Fruit fly (Drosophila melanogaster) whole organism, prepupa: ENCODE measurements around the gene Usp8.
A peak's percentile ranks its signal among the peaks of the same experiment; 100 is the strongest.

ENCODE experiments used
- Blimp-1 ChIP-seq: fragments of 200-800 bp; sonication (Bioruptor generic); optimal IDR thresholded peaks from 3 replicates; lab custom pipeline; 2017; ENCODE audit warnings: missing biosample characterization, missing genetic modification characterization, mild to moderate bottlenecking, moderate library complexity, missing genetic modification reagents
- CG10631 ChIP-seq: fragments of 200-800 bp; sonication (Bioruptor generic); optimal IDR thresholded peaks from 2 replicates; lab custom pipeline; 2016; ENCODE audit warnings: missing biosample characterization, missing genetic modification characterization
- CG11294 ChIP-seq: fragments of 200-800 bp; sonication (Bioruptor generic); IDR thresholded peaks from 2 replicates; pipeline ENCODE4 v1.3.6; 2022; ENCODE audit warnings: missing biosample characterization, missing genetic modification characterization
- CG11902 ChIP-seq: fragments of 200-800 bp; sonication (Bioruptor generic); optimal IDR thresholded peaks from 3 replicates; lab custom pipeline; 2016; ENCODE audit warnings: missing biosample characterization, missing genetic modification characterization
- CG15336 ChIP-seq: fragments of 200-800 bp; sonication (Bioruptor generic); IDR thresholded peaks from 2 replicates; pipeline ENCODE4 v1.3.6; 2022; ENCODE audit warnings: missing biosample characterization, missing genetic modification characterization
- CG1621 ChIP-seq: fragments of 200-800 bp; sonication (Bioruptor generic); optimal IDR thresholded peaks from 3 replicates; lab custom pipeline; 2018; ENCODE audit warnings: missing biosample characterization, mild to moderate bottlenecking, missing genetic modification characterization
- CG16779 ChIP-seq: fragments of 200-800 bp; sonication (Bioruptor generic); optimal IDR thresholded peaks from 3 replicates; lab custom pipeline; 2017; ENCODE audit warnings: missing biosample characterization, mild to moderate bottlenecking, missing genetic modification characterization
- CG3032 ChIP-seq: fragments of 200-800 bp; optimal IDR thresholded peaks from 2 replicates; lab custom pipeline; 2019; ENCODE audit warnings: missing biosample characterization, mild to moderate bottlenecking, missing genetic modification characterization, moderate library complexity
- CG34406 ChIP-seq: fragments of 200-800 bp; sonication (Bioruptor generic); optimal IDR thresholded peaks from 3 replicates; lab custom pipeline; 2016; ENCODE audit warnings: missing biosample characterization, missing genetic modification characterization
- CG3919 ChIP-seq: fragments of 200-800 bp; sonication (Bioruptor generic); optimal IDR thresholded peaks from 3 replicates; lab custom pipeline; 2016; ENCODE audit warnings: missing biosample characterization, missing genetic modification characterization
- CG4318 ChIP-seq: fragments of 200-800 bp; sonication (Bioruptor generic); optimal IDR thresholded peaks from 3 replicates; lab custom pipeline; 2017; ENCODE audit warnings: missing biosample characterization, mild to moderate bottlenecking, missing genetic modification characterization
- CG6163 ChIP-seq: fragments of 200-800 bp; sonication (Bioruptor generic); IDR thresholded peaks from 3 replicates; pipeline ENCODE4 v1.3.6; 2022; ENCODE audit warnings: missing biosample characterization, missing genetic modification characterization
- CG6792 ChIP-seq: fragments of 200-800 bp; sonication (Bioruptor generic); optimal IDR thresholded peaks from 3 replicates; lab custom pipeline; 2016; ENCODE audit warnings: missing biosample characterization, missing genetic modification characterization
- CG6808 ChIP-seq: fragments of 200-800 bp; sonication (Bioruptor generic); optimal IDR thresholded peaks from 3 replicates; lab custom pipeline; 2017; ENCODE audit warnings: missing biosample characterization, missing genetic modification characterization, mild to moderate bottlenecking, moderate library complexity, missing genetic modification reagents
- CG6854 ChIP-seq: fragments of 200-800 bp; sonication (Bioruptor generic); optimal IDR thresholded peaks from 2 replicates; lab custom pipeline; 2017; ENCODE audit warnings: missing biosample characterization, mild to moderate bottlenecking, missing genetic modification characterization
- CG8119 ChIP-seq: fragments of 200-800 bp; sonication (Bioruptor generic); IDR thresholded peaks from 3 replicates; pipeline ENCODE4 v1.3.6; 2022; ENCODE audit warnings: missing biosample characterization, missing genetic modification characterization
- CG8319 ChIP-seq: fragments of 200-800 bp; sonication (Bioruptor generic); optimal IDR thresholded peaks from 3 replicates; lab custom pipeline; 2016; ENCODE audit warnings: missing biosample characterization, missing genetic modification characterization
- CG8632 ChIP-seq: fragments of 200-800 bp; sonication (Bioruptor generic); optimal IDR thresholded peaks from 3 replicates; lab custom pipeline; 2016; ENCODE audit warnings: missing biosample characterization, missing genetic modification characterization
- CG9139 ChIP-seq: fragments of 200-800 bp; sonication (Bioruptor generic); optimal IDR thresholded peaks from 3 replicates; lab custom pipeline; 2017; ENCODE audit warnings: missing biosample characterization, mild to moderate bottlenecking, missing genetic modification characterization
- Eip75B ChIP-seq: fragments of 200-800 bp; sonication (Bioruptor generic); optimal IDR thresholded peaks from 3 replicates; lab custom pipeline; 2016; ENCODE audit warnings: missing biosample characterization, missing genetic modification characterization
- Eip78C ChIP-seq: fragments of 200-800 bp; sonication (Bioruptor generic); peaks from one replicate; lab custom pipeline; 2016; ENCODE audit warnings: missing biosample characterization, missing genetic modification characterization
- Ets96B ChIP-seq: fragments of 200-800 bp; optimal IDR thresholded peaks from 2 replicates; lab custom pipeline; 2019; ENCODE audit warnings: missing biosample characterization, mild to moderate bottlenecking, missing genetic modification characterization, moderate library complexity
- Hr39 ChIP-seq: fragments of 200-800 bp; sonication (Bioruptor generic); optimal IDR thresholded peaks from 2 replicates; lab custom pipeline; 2016; ENCODE audit warnings: missing biosample characterization, missing genetic modification characterization
- Hr4 ChIP-seq: fragments of 200-800 bp; sonication (Bioruptor generic); optimal IDR thresholded peaks from 3 replicates; lab custom pipeline; 2016; ENCODE audit warnings: missing biosample characterization, missing genetic modification characterization
- OdsH ChIP-seq: fragments of 200-800 bp; sonication (Bioruptor generic); optimal IDR thresholded peaks from 3 replicates; lab custom pipeline; 2016; ENCODE audit warnings: missing biosample characterization, missing genetic modification characterization
- Smox ChIP-seq: fragments of 200-800 bp; sonication (Bioruptor generic); optimal IDR thresholded peaks from 3 replicates; lab custom pipeline; 2016; ENCODE audit warnings: missing biosample characterization, missing genetic modification characterization
- Sox102F ChIP-seq: fragments of 200-800 bp; sonication (Bioruptor generic); optimal IDR thresholded peaks from 2 replicates; lab custom pipeline; 2016; ENCODE audit warnings: missing biosample characterization, mild to moderate bottlenecking, missing genetic modification characterization
- Sox14 ChIP-seq: fragments of 200-800 bp; sonication (Bioruptor generic); optimal IDR thresholded peaks from 3 replicates; lab custom pipeline; 2016; ENCODE audit warnings: missing biosample characterization, missing genetic modification characterization
- Sox15 ChIP-seq: fragments of 200-800 bp; sonication (Bioruptor generic); optimal IDR thresholded peaks from 3 replicates; lab custom pipeline; 2016; ENCODE audit warnings: missing biosample characterization, missing genetic modification characterization
- achi ChIP-seq: fragments of 200-800 bp; sonication (Bioruptor generic); optimal IDR thresholded peaks from 3 replicates; lab custom pipeline; 2016; ENCODE audit warnings: missing biosample characterization, missing genetic modification characterization
- acj6 ChIP-seq: fragments of 200-800 bp; sonication (Bioruptor generic); optimal IDR thresholded peaks from 3 replicates; lab custom pipeline; 2016; ENCODE audit warnings: missing biosample characterization, missing genetic modification characterization
- cyc ChIP-seq: fragments of 200-800 bp; sonication (Bioruptor generic); optimal IDR thresholded peaks from 3 replicates; lab custom pipeline; 2016; ENCODE audit warnings: missing biosample characterization, missing genetic modification characterization
- dac ChIP-seq: fragments of 200-800 bp; sonication (Bioruptor generic); optimal IDR thresholded peaks from 2 replicates; lab custom pipeline; 2017; ENCODE audit warnings: missing biosample characterization, mild to moderate bottlenecking, missing genetic modification characterization
- dsx ChIP-seq: fragments of 200-800 bp; optimal IDR thresholded peaks from 3 replicates; lab custom pipeline; 2019; ENCODE audit warnings: missing biosample characterization, mild to moderate bottlenecking, missing genetic modification characterization, moderate library complexity; ENCODE audit not compliant: poor library complexity, severe bottlenecking
- esn ChIP-seq: fragments of 200-800 bp; sonication (Bioruptor generic); optimal IDR thresholded peaks from 2 replicates; lab custom pipeline; 2016; ENCODE audit warnings: missing biosample characterization, mild to moderate bottlenecking, missing genetic modification characterization, moderate library complexity
- fd59A ChIP-seq: fragments of 200-800 bp; sonication (Bioruptor generic); optimal IDR thresholded peaks from 2 replicates; lab custom pipeline; 2017; ENCODE audit warnings: missing biosample characterization, mild to moderate bottlenecking, missing genetic modification characterization, missing genetic modification reagents
- fd85E ChIP-seq: fragments of 200-800 bp; sonication (Bioruptor generic); optimal IDR thresholded peaks from 3 replicates; lab custom pipeline; 2016; ENCODE audit warnings: missing biosample characterization, missing genetic modification characterization
- fkh ChIP-seq: fragments of 200-800 bp; sonication (Bioruptor generic); optimal IDR thresholded peaks from 3 replicates; lab custom pipeline; 2017; ENCODE audit warnings: missing biosample characterization, mild to moderate bottlenecking, missing genetic modification characterization, moderate library complexity
- lz ChIP-seq: fragments of 200-800 bp; sonication (Bioruptor generic); optimal IDR thresholded peaks from 3 replicates; lab custom pipeline; 2016; ENCODE audit warnings: missing biosample characterization, missing genetic modification characterization
- net ChIP-seq: fragments of 200-800 bp; sonication (Bioruptor generic); optimal IDR thresholded peaks from 3 replicates; lab custom pipeline; 2016; ENCODE audit warnings: missing biosample characterization, missing genetic modification characterization
- salr ChIP-seq, 2 experiments: fragments of 200-800 bp; sonication (Bioruptor generic); optimal IDR thresholded peaks; 3 replicates each; lab custom pipeline; 2016 to 2018; ENCODE audit warnings: missing biosample characterization in 2 of 2, missing genetic modification characterization in 2 of 2, mild to moderate bottlenecking in 1 of 2
- spab ChIP-seq: fragments of 200-800 bp; sonication (Bioruptor generic); optimal IDR thresholded peaks from 2 replicates; lab custom pipeline; 2017; ENCODE audit warnings: missing biosample characterization, mild to moderate bottlenecking, missing genetic modification characterization, missing genetic modification reagents
- ss ChIP-seq, 2 experiments: fragments of 200-800 bp; sonication (Bioruptor generic); optimal IDR thresholded peaks; 2 replicates in 1 of 2; 3 replicates in 1 of 2; lab custom pipeline; 2017 to 2018; ENCODE audit warnings: mild to moderate bottlenecking in 2 of 2, missing biosample characterization in 2 of 2, missing genetic modification characterization in 2 of 2, moderate library complexity in 1 of 2
- svp ChIP-seq: fragments of 200-800 bp; sonication (Bioruptor generic); peaks from one replicate; lab custom pipeline; 2016; ENCODE audit warnings: missing biosample characterization, missing genetic modification characterization
- topi ChIP-seq: fragments of 200-800 bp; sonication (Bioruptor generic); optimal IDR thresholded peaks from 3 replicates; lab custom pipeline; 2016; ENCODE audit warnings: missing biosample characterization, missing genetic modification characterization
- vri ChIP-seq: fragments of 200-800 bp; sonication (Bioruptor generic); optimal IDR thresholded peaks from 3 replicates; lab custom pipeline; 2016; ENCODE audit warnings: missing biosample characterization, mild to moderate bottlenecking, missing genetic modification characterization

Gene Usp8

DNA sequence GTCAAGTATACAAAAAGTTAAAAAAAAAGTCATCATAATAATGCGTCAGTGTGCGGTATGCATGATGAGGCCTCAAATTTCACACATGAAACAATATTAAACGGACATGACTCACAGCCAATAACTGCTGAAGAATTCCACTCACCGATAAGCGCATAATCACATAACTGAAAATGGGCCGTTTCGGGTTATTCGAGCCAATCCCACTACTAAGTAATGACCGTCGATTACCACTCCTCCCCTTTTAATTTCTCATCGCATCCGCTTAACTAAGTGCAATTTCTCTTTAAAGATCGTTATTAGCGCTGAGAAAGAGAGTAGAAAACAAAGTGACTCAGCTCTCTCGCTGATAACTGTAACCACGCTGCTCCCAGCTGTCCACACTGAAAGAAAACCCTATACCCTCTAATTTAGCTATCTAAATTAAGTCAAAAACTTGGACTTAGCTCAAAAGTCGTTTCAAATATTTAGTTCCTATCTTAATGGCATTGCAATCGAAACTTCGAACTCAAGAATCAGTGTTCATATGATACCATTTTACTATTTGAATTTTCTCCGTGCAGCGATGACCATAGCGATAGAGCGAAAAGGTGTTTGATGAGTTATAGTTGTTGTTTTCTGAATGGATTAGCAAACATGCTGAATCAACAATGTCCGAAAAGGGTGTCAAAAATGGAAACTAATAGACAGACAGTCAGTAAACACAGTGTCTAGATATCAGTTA is 21.2 kb upstream of the Usp8 start (continued):
- TF ChIP-seq achi (GFP tag; lab: Kevin White, UChicago): peak; percentile 75
- no peak for TF ChIP-seq spab
- peak; percentile 62; the same call in 1 of the 2 replicates for TF ChIP-seq CG11294 (GFP tag; lab: Robert Waterston, UW)
- TF ChIP-seq CG15336: peak; percentile 93
- peak; percentile 70 for TF ChIP-seq Hr39 (GFP tag; lab: Kevin White, UChicago)
- peak; percentile 51 to 66 for TF ChIP-seq salr (GFP tag; optimal IDR thresholded peaks at IDR 0.05; lab: Kevin White, UChicago)
- no peak for TF ChIP-seq CG4318 (GFP tag; lab: Kevin White, UChicago)
- peak; percentile 81 for TF ChIP-seq svp (GFP tag; lab: Kevin White, UChicago)
- TF ChIP-seq CG3919 (GFP tag; lab: Kevin White, UChicago): no peak
- peak; percentile 90 for TF ChIP-seq CG8119 (GFP tag; lab: Robert Waterston, UW)
- TF ChIP-seq CG6808 (GFP tag; lab: Kevin White, UChicago): no peak
- peak; percentile 92 for TF ChIP-seq CG6163 (GFP tag; lab: Robert Waterston, UW)
- TF ChIP-seq Smox (GFP tag; lab: Kevin White, UChicago): no peak
- peak; percentile 76 for TF ChIP-seq Eip75B
- peak; percentile 96 for TF ChIP-seq fkh
- peak; percentile 25 for TF ChIP-seq dsx (GFP tag; lab: Kevin White, UChicago)
- peak; percentile 65 for TF ChIP-seq Ets96B (tag; lab: Kevin White, UChicago)
- TF ChIP-seq CG34406 (GFP tag; lab: Kevin White, UChicago): peak; percentile 64
- no peak for TF ChIP-seq Sox102F (GFP tag; lab: Kevin White, UChicago)
- peak; percentile 83 for TF ChIP-seq OdsH
- TF ChIP-seq acj6 (GFP tag; lab: Kevin White, UChicago): peak; percentile 76
- TF ChIP-seq net (GFP tag; lab: Kevin White, UChicago): peak; percentile 78
- peak; percentile 28 for TF ChIP-seq CG8319 (GFP tag; lab: Kevin White, UChicago)
- TF ChIP-seq CG8632 (GFP tag; lab: Kevin White, UChicago): peak; percentile 62
- no peak for TF ChIP-seq Blimp-1

DNA sequence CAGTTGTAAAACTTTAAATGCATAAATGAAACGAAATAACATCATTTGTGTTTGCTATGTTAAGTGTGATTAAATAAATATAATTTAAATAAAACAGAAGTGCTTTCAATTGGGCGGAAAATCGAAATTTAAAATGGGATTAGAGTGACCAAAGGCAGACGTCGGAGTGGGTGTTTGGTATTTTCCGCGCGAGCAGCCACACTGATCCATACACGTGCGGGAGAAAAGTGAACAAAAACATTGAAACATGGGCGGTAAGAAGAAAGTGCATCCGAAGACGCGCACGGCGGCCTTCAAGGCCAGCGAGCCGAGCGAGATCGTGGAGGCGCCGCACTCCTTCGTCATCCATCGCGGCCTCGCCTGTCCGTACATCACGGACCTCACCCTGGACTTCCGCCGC is 18.0 kb upstream of the Usp8 start, which contains the start of gene ppan:
Gene ppan (plus strand): TSS at position 198 of the 400 bp plus-strand sequence.
- TF ChIP-seq CG6163 (GFP tag; lab: Robert Waterston, UW): no peak
- peak; percentile 47 for TF ChIP-seq Sox14 (GFP tag; lab: Kevin White, UChicago)
- no peak for TF ChIP-seq salr (GFP tag; optimal IDR thresholded peaks at IDR 0.05; lab: Kevin White, UChicago)
- TF ChIP-seq esn (GFP tag; lab: Kevin White, UChicago): peak; percentile 0
- peak; percentile 24 for TF ChIP-seq dsx (GFP tag; lab: Kevin White, UChicago)
- peak; percentile 44 for TF ChIP-seq Eip78C (GFP tag; lab: Kevin White, UChicago)
- TF ChIP-seq, all 60 proteins: peak for 4

DNA sequence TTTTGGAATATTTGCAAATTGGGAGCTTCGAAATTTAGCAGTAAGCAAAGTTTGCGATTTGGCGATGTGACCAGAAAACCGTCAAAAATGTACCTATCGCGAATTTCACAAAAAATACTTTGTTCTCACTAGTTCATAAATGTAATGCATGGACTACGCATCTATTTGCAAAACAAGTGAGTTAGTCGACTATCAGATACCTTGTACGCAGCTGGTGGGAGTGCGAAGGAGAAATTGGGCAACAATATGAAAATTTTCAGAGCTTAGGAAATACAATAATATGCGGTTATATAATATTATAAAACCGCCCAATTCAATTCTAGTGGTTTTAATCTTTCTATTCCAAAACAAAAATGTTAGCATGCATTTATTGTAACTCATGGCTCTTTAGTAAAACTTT is 15.3 kb upstream of the Usp8 start, which contains the start of gene Bdbt:
Gene Bdbt (minus strand): TSS at position 73 of the 400 bp plus-strand sequence.
- TF ChIP-seq CG6163 (GFP tag; lab: Robert Waterston, UW) (peak; percentile 54; the same call in 2 of the 3 replicates), Blimp-1 (no peak), CG34406 (GFP tag; lab: Kevin White, UChicago) (no peak), ss (GFP tag; optimal IDR thresholded peaks at IDR 0.05; lab: Kevin White, UChicago) (no peak), Hr4 (GFP tag; lab: Kevin White, UChicago) (no peak), CG9139 (GFP tag; lab: Kevin White, UChicago) (no peak), CG6792 (GFP tag; lab: Kevin White, UChicago) (peak; percentile 14), dac (GFP tag; lab: Kevin White, UChicago) (no peak), lz (GFP tag; lab: Kevin White, UChicago) (peak; percentile 53), CG6854 (GFP tag; lab: Kevin White, UChicago) (no peak), CG3032 (tag; lab: Kevin White, UChicago) (peak; percentile 47), CG1621 (tag; lab: Kevin White, UChicago) (no peak), acj6 (GFP tag; lab: Kevin White, UChicago) (no peak), Sox15 (GFP tag; lab: Kevin White, UChicago) (peak; percentile 5), CG15336 (no peak), esn (GFP tag; lab: Kevin White, UChicago) (peak; percentile 53), cyc (GFP tag; lab: Kevin White, UChicago) (peak; percentile 51), topi (GFP tag; lab: Kevin White, UChicago) (no peak), Smox (GFP tag; lab: Kevin White, UChicago) (no peak), CG11902 (no peak), vri (GFP tag; lab: Kevin White, UChicago) (no peak), CG10631 (GFP tag; lab: Kevin White, UChicago) (no peak), CG16779 (tag; lab: Kevin White, UChicago) (no peak), Sox14 (GFP tag; lab: Kevin White, UChicago) (peak; percentile 43), fd59A (no peak), fd85E (no peak)
